Worm (Caenorhabditis elegans): ENCODE measurements around the gene fbxa-81.

- TF ChIP-seq pag-3 (tag; optimal IDR thresholded peaks at IDR 0.05; ENCODE audit: borderline replicate concordance) (no peak), sox-4 (tag; optimal IDR thresholded peaks at IDR 0.05) (no peak), elt-4 (tag; optimal IDR thresholded peaks at IDR 0.05) (no peak), ama-1 (optimal IDR thresholded peaks at IDR 0.05) (no peak), ets-4 (tag; optimal IDR thresholded peaks at IDR 0.05) (no peak), ceh-18 (tag; optimal IDR thresholded peaks at IDR 0.05) (no peak), fax-1 (tag; optimal IDR thresholded peaks at IDR 0.05) (no peak), fkh-10 (GFP tag; optimal IDR thresholded peaks at IDR 0.05) (no peak), tbx-2 (tag; optimal IDR thresholded peaks at IDR 0.05) (no peak), F13H6.1 (tag; optimal IDR thresholded peaks at IDR 0.05) (no peak), ceh-22 (tag; optimal IDR thresholded peaks at IDR 0.05) (no peak), T23F11.4 (GFP tag; optimal IDR thresholded peaks at IDR 0.05) (no peak), hlh-8 (tag; optimal IDR thresholded peaks at IDR 0.05) (no peak)
Measured at ce11 chrX:14584335-14584734, 42.4 kb upstream of the fbxa-81 start.

Data from whole organism, late embryonic.